Fruit fly (Drosophila melanogaster) whole organism, wandering third instar larva: Measurements from ENCODE around the gene CG10793.

Source experiments
- Abd-B ChIP-seq: fragments of >200 bp; optimal IDR thresholded peaks from 2 replicates; lab custom pipeline; 2017; ENCODE audit warnings: missing biosample characterization, missing genetic modification characterization
- CG32264 ChIP-seq: fragments of 200-800 bp; sonication (Bioruptor generic); optimal IDR thresholded peaks from 2 replicates; lab custom pipeline; 2016; ENCODE audit warnings: missing biosample characterization, missing genetic modification characterization
- CG9705 ChIP-seq: fragments of 200-800 bp; sonication (Bioruptor generic); optimal IDR thresholded peaks from 2 replicates; lab custom pipeline; 2018; ENCODE audit warnings: missing biosample characterization, mild to moderate bottlenecking, missing genetic modification characterization
- CrebA ChIP-seq: fragments of 200-800 bp; sonication (Bioruptor generic); optimal IDR thresholded peaks from 2 replicates; lab custom pipeline; 2016; ENCODE audit warnings: missing biosample characterization, mild to moderate bottlenecking, missing genetic modification characterization, borderline replicate concordance
- Dfd ChIP-seq: fragments of >200 bp; optimal IDR thresholded peaks from 2 replicates; lab custom pipeline; 2017; ENCODE audit warnings: missing biosample characterization, missing genetic modification characterization
- Dif ChIP-seq: fragments of 200-275, 200-300 bp; sonication (Bioruptor generic); optimal IDR thresholded peaks from 2 replicates; lab custom pipeline; 2018; ENCODE audit warnings: missing biosample characterization, missing genetic modification characterization; ENCODE audit not compliant: partially characterized antibody
- GATAd ChIP-seq: sonication (Bioruptor generic); optimal IDR thresholded peaks from 2 replicates; lab custom pipeline; 2016; ENCODE audit warnings: missing biosample characterization, missing genetic modification characterization
- HLH106 ChIP-seq: fragments of 200-800 bp; optimal IDR thresholded peaks from 3 replicates; lab custom pipeline; 2019; ENCODE audit warnings: missing biosample characterization, mild to moderate bottlenecking, missing genetic modification characterization, moderate library complexity
- Hnf4 ChIP-seq: fragments of 200-800 bp; sonication (Bioruptor generic); optimal IDR thresholded peaks from 2 replicates; lab custom pipeline; 2016; ENCODE audit warnings: missing biosample characterization, mild to moderate bottlenecking, missing genetic modification characterization
- Hr78 ChIP-seq: fragments of >200 bp; optimal IDR thresholded peaks from 2 replicates; lab custom pipeline; 2017; ENCODE audit warnings: missing biosample characterization, missing genetic modification characterization
- Jra ChIP-seq: sonication (Bioruptor generic); optimal IDR thresholded peaks from 2 replicates; lab custom pipeline; 2016; ENCODE audit warnings: missing biosample characterization, missing genetic modification characterization
- Mio ChIP-seq: sonication (Bioruptor generic); optimal IDR thresholded peaks from 2 replicates; lab custom pipeline; 2016; ENCODE audit warnings: missing biosample characterization, missing genetic modification characterization
- Myc ChIP-seq: fragments of >200 bp; optimal IDR thresholded peaks from 2 replicates; lab custom pipeline; 2017
- OdsH ChIP-seq: fragments of 200-800 bp; sonication (Bioruptor generic); optimal IDR thresholded peaks from 2 replicates; lab custom pipeline; 2016; ENCODE audit warnings: missing biosample characterization, mild to moderate bottlenecking, missing genetic modification characterization
- Rel ChIP-seq, 2 experiments: fragments of 200-800 bp; sonication (Bioruptor generic) in 1 of 2; optimal IDR thresholded peaks; 2 replicates in 1 of 2; 3 replicates in 1 of 2; lab custom pipeline; 2016 to 2019; ENCODE audit warnings: mild to moderate bottlenecking in 2 of 2, missing biosample characterization in 2 of 2, missing genetic modification characterization in 2 of 2, moderate library complexity in 1 of 2
- Sp1 ChIP-seq: fragments of 200-800 bp; sonication (Bioruptor generic); optimal IDR thresholded peaks from 3 replicates; lab custom pipeline; 2019; ENCODE audit warnings: missing biosample characterization, mild to moderate bottlenecking, missing genetic modification characterization, moderate library complexity
- Vsx2 ChIP-seq: fragments of 200-300, 225-300 bp; sonication (Bioruptor generic); optimal IDR thresholded peaks from 2 replicates; lab custom pipeline; 2018; ENCODE audit warnings: missing biosample characterization, missing genetic modification characterization; ENCODE audit not compliant: partially characterized antibody
- br ChIP-seq: fragments of 200-800 bp; sonication (Bioruptor generic); optimal IDR thresholded peaks from 2 replicates; lab custom pipeline; 2016; ENCODE audit warnings: missing biosample characterization, missing genetic modification characterization
- brk ChIP-seq: fragments of 200-800 bp; sonication (Bioruptor generic); optimal IDR thresholded peaks from 2 replicates; lab custom pipeline; 2016; ENCODE audit warnings: missing biosample characterization, mild to moderate bottlenecking, missing genetic modification characterization
- dl ChIP-seq, 2 experiments: fragments of 175-275, 200-275 bp in 1 of 2; fragments of 200-275 bp in 1 of 2; sonication (Bioruptor generic); optimal IDR thresholded peaks; lab custom pipeline; 2018; ENCODE audit warnings: mild to moderate bottlenecking in 2 of 2, missing biosample characterization in 2 of 2, missing genetic modification characterization in 2 of 2, moderate library complexity in 2 of 2; ENCODE audit not compliant: partially characterized antibody in 2 of 2, insufficient read depth in 1 of 2
- dmrt93B ChIP-seq: fragments of 200-800 bp; sonication (Bioruptor generic); optimal IDR thresholded peaks from 2 replicates; lab custom pipeline; 2018; ENCODE audit warnings: missing biosample characterization, mild to moderate bottlenecking, missing genetic modification characterization
- dsf ChIP-seq: sonication (Bioruptor generic); optimal IDR thresholded peaks from 2 replicates; lab custom pipeline; 2016; ENCODE audit warnings: missing biosample characterization, missing genetic modification characterization, borderline replicate concordance
- ey ChIP-seq: fragments of 200-800 bp; sonication (Bioruptor generic); optimal IDR thresholded peaks from 2 replicates; lab custom pipeline; 2016; ENCODE audit warnings: missing biosample characterization, missing genetic modification characterization
- foxo ChIP-seq, 2 experiments: fragments of 200-800 bp; sonication (Bioruptor generic); optimal IDR thresholded peaks; 2 replicates in 1 of 2; 3 replicates in 1 of 2; lab custom pipeline; 2016 to 2017; ENCODE audit warnings: missing biosample characterization in 2 of 2, missing genetic modification characterization in 2 of 2
- fru ChIP-seq: fragments of 200-800 bp; sonication (Bioruptor generic); optimal IDR thresholded peaks from 3 replicates; lab custom pipeline; 2016; ENCODE audit warnings: missing biosample characterization, mild to moderate bottlenecking, missing genetic modification characterization
- h ChIP-seq: fragments of 200-800 bp; sonication (Bioruptor generic); optimal IDR thresholded peaks from 3 replicates; lab custom pipeline; 2016; ENCODE audit warnings: missing biosample characterization, mild to moderate bottlenecking, missing genetic modification characterization
- lola ChIP-seq: fragments of >200 bp; optimal IDR thresholded peaks from 2 replicates; lab custom pipeline; 2017; ENCODE audit warnings: missing biosample characterization, missing genetic modification characterization
- pan ChIP-seq: fragments of >200 bp; optimal IDR thresholded peaks from 2 replicates; lab custom pipeline; 2017
- psq ChIP-seq: fragments of 200-800 bp; sonication (Bioruptor generic); optimal IDR thresholded peaks from 3 replicates; lab custom pipeline; 2017; ENCODE audit warnings: missing biosample characterization, mild to moderate bottlenecking, missing genetic modification characterization, moderate library complexity
- rgr ChIP-seq: fragments of 200-800 bp; sonication (Bioruptor generic); optimal IDR thresholded peaks from 3 replicates; lab custom pipeline; 2016; ENCODE audit warnings: missing biosample characterization, mild to moderate bottlenecking, missing genetic modification characterization
- sv ChIP-seq: fragments of 200-800 bp; sonication (Bioruptor generic); optimal IDR thresholded peaks from 3 replicates; lab custom pipeline; 2016; ENCODE audit warnings: missing biosample characterization, missing genetic modification characterization
- tai ChIP-seq: sonication (Bioruptor generic); optimal IDR thresholded peaks from 2 replicates; lab custom pipeline; 2016; ENCODE audit warnings: missing biosample characterization, missing genetic modification characterization
- usp ChIP-seq: fragments of >200 bp; optimal IDR thresholded peaks from 2 replicates; lab custom pipeline; 2017; ENCODE audit warnings: missing biosample characterization, missing genetic modification characterization
- woc ChIP-seq: sonication (Bioruptor generic); optimal IDR thresholded peaks from 2 replicates; lab custom pipeline; 2016; ENCODE audit warnings: missing biosample characterization, mild to moderate bottlenecking, missing genetic modification characterization

CG10793 gene

dm6 chrX:3311312-3311711 is 4.9 kb downstream of the CG10793 start:
- TF ChIP-seq usp (GFP tag; lab: Kevin White, UChicago) (no peak), Dfd (no peak)

- TF ChIP-seq HLH106 (peak; percentile 67), brk (GFP tag; lab: Kevin White, UChicago) (no peak), dmrt93B (GFP tag; lab: Kevin White, UChicago) (peak; percentile 18), fru (GFP tag; lab: Kevin White, UChicago) (peak; percentile 55), sv (GFP tag; lab: Kevin White, UChicago) (peak; percentile 72), woc (GFP tag; lab: Kevin White, UChicago) (no peak), GATAd (GFP tag; lab: Kevin White, UChicago) (no peak), Sp1 (peak; percentile 50), pan (no peak), Dfd (peak; percentile 68), CG32264 (GFP tag; lab: Kevin White, UChicago) (no peak), Jra (GFP tag; lab: Kevin White, UChicago) (no peak), ey (GFP tag; lab: Kevin White, UChicago) (peak; percentile 62), h (peak; percentile 74), dl (GFP tag; optimal IDR thresholded peaks at IDR 0.05; lab: Kevin White, UChicago; ENCODE audit: insufficient read depth in 1 of 2, partially characterized antibody in 2 of 2) (no peak), br (peak; percentile 44), Rel (GFP tag; optimal IDR thresholded peaks at IDR 0.05; lab: Kevin White, UChicago) (no peak), Rel (tag; optimal IDR thresholded peaks at IDR 0.05; lab: Kevin White, UChicago) (no peak), CrebA (GFP tag; lab: Kevin White, UChicago) (no peak), tai (GFP tag; lab: Kevin White, UChicago) (no peak), CG9705 (no peak), Hr78 (GFP tag; lab: Kevin White, UChicago) (no peak), psq (GFP tag; lab: Kevin White, UChicago) (peak; percentile 31), OdsH (GFP tag; lab: Kevin White, UChicago) (peak; percentile 36), dsf (GFP tag; lab: Kevin White, UChicago) (no peak), Abd-B (GFP tag; lab: Kevin White, UChicago) (no peak), rgr (GFP tag; lab: Kevin White, UChicago) (peak; percentile 61), foxo (GFP tag; optimal IDR thresholded peaks at IDR 0.05; lab: Kevin White, UChicago) (peak in 1 of 2 experiments; percentile 60)
Observed at dm6 chrX:3310827-3311226, 5.4 kb downstream of the CG10793 start.

- TF ChIP-seq Sp1 (no peak), Vsx2 (GFP tag; lab: Kevin White, UChicago) (no peak), br (no peak), OdsH (GFP tag; lab: Kevin White, UChicago) (no peak), Dif (GFP tag; lab: Kevin White, UChicago) (no peak), dl (GFP tag; optimal IDR thresholded peaks at IDR 0.05; lab: Kevin White, UChicago; ENCODE audit: insufficient read depth in 1 of 2, partially characterized antibody in 2 of 2) (no peak), woc (GFP tag; lab: Kevin White, UChicago) (no peak), dsf (GFP tag; lab: Kevin White, UChicago) (no peak), Mio (GFP tag; lab: Kevin White, UChicago) (no peak), rgr (GFP tag; lab: Kevin White, UChicago) (no peak), dmrt93B (GFP tag; lab: Kevin White, UChicago) (no peak), Hnf4 (GFP tag; lab: Kevin White, UChicago) (no peak), brk (GFP tag; lab: Kevin White, UChicago) (no peak)
- TF ChIP-seq, all 38 proteins: peak for 0
Observed at dm6 chrX:3298926-3299325, 17.3 kb downstream of the CG10793 start.

- TF ChIP-seq br (no peak), Rel (GFP tag; optimal IDR thresholded peaks at IDR 0.05; lab: Kevin White, UChicago) (no peak), Rel (tag; optimal IDR thresholded peaks at IDR 0.05; lab: Kevin White, UChicago) (no peak), Myc (lab: Kevin White, UChicago) (no peak), OdsH (GFP tag; lab: Kevin White, UChicago) (no peak), Hr78 (GFP tag; lab: Kevin White, UChicago) (no peak), GATAd (GFP tag; lab: Kevin White, UChicago) (no peak), lola (no peak), pan (no peak), CG9705 (no peak), sv (GFP tag; lab: Kevin White, UChicago) (no peak), ey (GFP tag; lab: Kevin White, UChicago) (no peak)
Observed at dm6 chrX:3297444-3298300, 18.5 kb downstream of the CG10793 start.
